Fruit fly (Drosophila melanogaster): ENCODE measurements around the gene CG6726.

DNA sequence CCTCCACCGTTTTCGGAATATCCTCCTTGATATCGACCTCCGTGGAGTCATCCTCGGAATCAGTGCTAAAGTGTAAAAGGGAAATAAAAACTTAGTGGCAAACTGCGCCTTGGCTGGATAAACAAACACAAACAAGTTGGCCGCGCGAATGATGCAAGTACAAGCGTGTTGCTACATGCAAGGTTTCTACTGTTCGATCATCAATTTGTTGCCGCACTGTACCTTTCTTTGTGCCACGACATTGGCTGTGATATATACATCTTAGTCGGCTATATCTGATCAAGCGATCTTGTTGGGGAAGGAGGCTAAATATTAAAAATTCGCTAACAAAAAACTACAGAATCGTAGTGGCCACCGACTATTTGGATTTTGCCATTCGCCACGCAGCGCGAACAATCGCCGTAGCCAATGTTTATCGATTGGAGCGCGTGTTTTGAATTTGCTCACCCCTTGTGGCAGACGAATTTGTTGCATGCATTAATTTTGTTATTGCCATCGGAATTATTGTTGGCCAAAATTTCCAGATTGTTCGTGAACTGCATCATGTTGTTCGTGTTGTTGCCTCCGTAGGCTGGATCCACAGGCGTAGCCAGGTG, 38.3 kb upstream of the CG6726 start:
- TF ChIP-seq CTCF (optimal IDR thresholded peaks at IDR 0.05) (no peak), CG8478 (optimal IDR thresholded peaks at IDR 0.05) (no peak)

Measured in S2 (cell line).